Worm (Caenorhabditis elegans) whole organism, L4/young adult: ENCODE measurements around the gene C34D4.4.

Experiments used
- W03F9.2 ChIP-seq: fragments of 150-350 bp; optimal IDR thresholded peaks from 2 replicates; lab custom pipeline; 2014; ENCODE audit warnings: missing biosample characterization, missing genetic modification characterization
- dao-5 ChIP-seq: sonication (generic microtip); optimal IDR thresholded peaks from 2 replicates; lab custom pipeline; 2016; ENCODE audit warnings: missing genotype, missing genetic modification characterization, moderate library complexity, missing compliant biosample characterization
- him-1 ChIP-seq: sonication (generic microtip); optimal IDR thresholded peaks from 2 replicates; lab custom pipeline; 2016; ENCODE audit warnings: missing genotype, missing genetic modification reagents, missing genetic modification characterization, missing compliant biosample characterization

The C34D4.4 gene

DNA sequence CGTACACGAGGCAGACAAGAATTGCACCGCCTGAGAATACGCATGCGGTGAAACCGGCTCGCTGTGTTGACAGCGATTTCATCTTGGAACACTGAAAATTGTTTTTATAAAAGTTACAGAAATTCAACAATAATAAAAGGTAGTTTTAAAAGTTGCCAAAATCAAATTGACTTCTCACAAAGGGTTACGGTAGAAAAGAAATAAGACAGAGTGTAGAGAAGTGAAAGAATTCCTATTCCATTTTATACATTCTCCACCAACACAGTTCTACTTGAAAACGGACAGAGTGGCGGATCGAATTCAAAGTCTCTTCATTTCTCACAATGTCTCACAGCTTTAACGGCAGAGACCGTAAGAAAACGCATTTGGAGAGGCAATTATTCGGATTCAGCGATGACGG lies 3.2 kb downstream of the C34D4.4 start, which contains the start of gene col-113:
TSS of gene col-113 (minus strand) at position 101 of the 400 bp plus-strand sequence.
- TF ChIP-seq him-1 (tag; lab: Kevin White, UChicago) (no peak), dao-5 (tag; lab: Kevin White, UChicago) (no peak), W03F9.2 (tag; lab: Kevin White, UChicago) (no peak)

DNA sequence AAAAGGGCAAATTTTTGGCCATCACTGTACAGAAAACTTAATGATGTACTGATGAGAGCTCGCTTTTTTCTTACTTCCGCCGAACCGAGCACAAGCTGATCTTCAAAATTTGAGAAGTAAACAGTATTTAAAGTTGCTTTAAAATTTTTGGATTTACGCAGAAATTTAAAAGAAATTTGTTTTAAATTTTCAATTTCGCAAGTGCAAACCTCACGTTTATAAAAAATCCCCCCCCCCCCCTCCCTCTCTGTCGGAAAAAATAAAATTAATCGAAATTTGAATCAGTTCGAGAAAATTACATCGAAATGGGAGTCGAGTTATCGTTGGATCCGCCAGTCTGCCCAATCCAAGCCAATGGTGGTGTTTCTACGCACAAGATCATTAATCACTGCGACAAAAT lies 4.2 kb downstream of the C34D4.4 start, which contains the start of gene C34D4.3:
TSS of gene C34D4.3 (plus strand) at position 301 of the 400 bp plus-strand sequence.
- TF ChIP-seq him-1 (tag; lab: Kevin White, UChicago) (no peak), dao-5 (tag; lab: Kevin White, UChicago) (no peak), W03F9.2 (tag; lab: Kevin White, UChicago) (no peak)

DNA sequence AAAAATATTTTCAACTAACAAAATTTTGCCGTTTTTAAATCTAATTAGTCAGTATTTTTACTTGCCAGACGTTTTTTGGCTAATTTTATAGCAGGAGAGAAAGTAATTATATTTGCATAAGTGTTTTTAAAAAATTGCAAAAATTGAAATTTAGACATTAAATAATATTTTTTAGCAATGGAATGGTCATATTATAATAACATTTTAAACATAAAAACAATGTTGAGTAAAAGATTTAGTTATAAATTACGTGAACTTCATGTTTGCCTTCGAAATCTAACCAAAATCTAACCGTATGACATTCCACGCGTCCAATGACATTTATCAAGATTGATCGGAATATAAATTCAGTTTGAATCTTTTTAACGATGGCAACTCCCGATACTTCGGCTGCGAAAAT lies 5.2 kb downstream of the C34D4.4 start, which contains the start of gene C34D4.2:
TSS of gene C34D4.2 (plus strand) at position 301 of the 400 bp plus-strand sequence.
- no peak for TF ChIP-seq W03F9.2 (tag; lab: Kevin White, UChicago)
- TF ChIP-seq dao-5 (tag; lab: Kevin White, UChicago), result no peak
- TF ChIP-seq him-1 (tag; lab: Kevin White, UChicago), result no peak

DNA sequence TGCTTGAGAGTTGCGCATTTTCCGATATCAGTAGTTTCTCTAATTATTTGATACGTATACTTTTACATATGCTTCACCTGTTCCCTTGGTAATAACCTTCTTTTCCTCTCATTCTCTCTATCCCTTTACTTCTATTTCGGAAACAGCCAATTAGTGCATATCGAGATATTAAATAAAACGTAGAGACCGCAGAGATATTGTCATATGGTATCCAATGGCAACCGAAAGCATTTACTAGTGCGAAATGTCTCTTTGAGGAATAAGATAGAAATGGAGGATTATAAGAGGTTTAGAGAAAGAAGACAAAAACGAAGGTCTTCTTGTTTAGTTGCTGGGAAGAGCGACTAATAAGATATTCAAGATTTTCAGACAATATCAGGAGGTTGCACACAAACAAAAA lies 7.2 kb downstream of the C34D4.4 start, which contains the start of gene maph-9:
TSS of gene maph-9 (plus strand) at position 273 of the 400 bp plus-strand sequence.
- TF ChIP-seq him-1 (tag; lab: Kevin White, UChicago), result no peak
- no peak for TF ChIP-seq dao-5 (tag; lab: Kevin White, UChicago)
- TF ChIP-seq W03F9.2 (tag; lab: Kevin White, UChicago), result no peak

DNA sequence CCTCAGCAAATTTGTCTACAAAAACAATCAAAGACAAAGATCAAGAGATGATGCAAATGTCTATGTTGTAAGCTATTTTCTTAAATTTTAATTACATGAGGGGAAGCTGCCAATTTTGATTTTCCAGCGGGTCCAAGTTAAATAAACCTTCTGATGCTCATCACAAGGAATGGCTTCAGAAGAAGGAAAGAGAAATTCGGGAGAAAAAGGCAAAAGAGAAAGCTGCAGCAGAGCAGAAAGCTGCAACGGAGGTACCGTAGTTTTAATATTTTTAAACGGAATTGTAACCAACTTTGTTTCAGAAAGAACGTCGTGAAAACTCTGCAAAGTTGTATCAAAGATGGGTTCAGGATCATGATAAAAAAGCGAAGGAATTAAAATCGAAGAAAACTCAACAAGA lies 9.0 kb downstream of the C34D4.4 start:
- TF ChIP-seq W03F9.2 (tag; lab: Kevin White, UChicago) (no peak), dao-5 (tag; lab: Kevin White, UChicago) (no peak), him-1 (tag; lab: Kevin White, UChicago) (no peak)

DNA sequence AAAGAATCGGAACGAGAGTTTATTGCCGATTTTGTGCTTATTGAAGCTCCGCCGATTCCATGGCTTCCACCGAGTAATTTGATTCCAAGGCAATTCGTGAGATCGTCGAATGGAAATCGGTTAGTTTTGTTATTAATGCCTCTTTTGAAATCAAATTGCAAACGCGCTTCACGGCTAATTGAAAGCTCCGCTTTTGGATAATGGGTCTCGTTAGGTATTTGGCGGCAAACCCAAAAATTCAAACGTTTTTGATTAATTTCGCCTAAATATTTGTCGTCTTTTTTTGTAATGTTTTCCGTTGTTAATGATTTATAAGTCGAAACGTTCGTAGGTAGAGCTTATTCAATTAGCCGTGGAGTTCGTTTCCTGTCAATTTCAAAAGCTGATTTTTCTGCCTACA lies 10.4 kb downstream of the C34D4.4 start:
- TF ChIP-seq dao-5 (tag; lab: Kevin White, UChicago), result no peak

DNA sequence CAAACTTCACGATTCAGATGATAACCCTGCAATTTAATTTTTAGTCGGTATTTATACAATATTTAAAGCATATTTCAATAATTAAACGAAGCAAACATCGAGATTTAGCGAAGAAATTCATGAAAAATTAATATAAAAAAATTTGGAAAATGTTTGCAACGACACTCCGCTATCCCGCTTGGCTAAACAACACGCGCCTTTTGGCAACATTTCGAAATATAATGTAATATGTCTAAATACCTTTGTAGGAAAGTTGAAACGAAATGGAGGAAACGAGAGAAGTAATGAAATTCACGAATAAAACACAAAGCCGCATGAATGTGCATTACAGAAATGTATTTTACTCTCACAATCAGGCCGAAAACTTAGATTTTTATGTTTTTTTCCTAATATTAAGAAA lies 16.6 kb downstream of the C34D4.4 start, which contains the start of gene rpc-1:
TSS of gene rpc-1 (minus strand) at position 26 of the 400 bp plus-strand sequence.
- TF ChIP-seq dao-5 (tag; lab: Kevin White, UChicago), result no peak
- no peak for TF ChIP-seq him-1 (tag; lab: Kevin White, UChicago)
- no peak for TF ChIP-seq W03F9.2 (tag; lab: Kevin White, UChicago)

DNA sequence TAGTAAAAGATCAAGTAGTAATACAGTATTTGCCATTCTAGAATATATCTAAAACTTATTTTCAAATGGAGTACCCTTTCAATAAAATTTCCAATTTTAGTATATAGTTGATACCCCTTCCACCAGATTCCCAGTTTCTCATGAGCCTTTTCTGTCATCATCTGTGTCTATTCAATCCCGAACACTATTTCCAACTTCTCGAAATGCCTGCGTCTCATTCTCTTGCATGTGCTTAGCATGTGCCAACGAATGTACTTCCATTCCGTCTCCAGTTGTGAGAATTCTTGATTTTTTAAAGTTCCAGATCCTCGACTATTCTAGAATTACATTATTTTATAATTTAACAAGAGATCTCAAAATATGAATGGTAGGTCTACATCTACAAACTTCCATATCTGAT lies 17.4 kb downstream of the C34D4.4 start, which contains the start of gene C42D4.18:
TSS of gene C42D4.18 (plus strand) at position 231 of the 400 bp plus-strand sequence.
- no peak for TF ChIP-seq him-1 (tag; lab: Kevin White, UChicago)
- no peak for TF ChIP-seq dao-5 (tag; lab: Kevin White, UChicago)
- no peak for TF ChIP-seq W03F9.2 (tag; lab: Kevin White, UChicago)

DNA sequence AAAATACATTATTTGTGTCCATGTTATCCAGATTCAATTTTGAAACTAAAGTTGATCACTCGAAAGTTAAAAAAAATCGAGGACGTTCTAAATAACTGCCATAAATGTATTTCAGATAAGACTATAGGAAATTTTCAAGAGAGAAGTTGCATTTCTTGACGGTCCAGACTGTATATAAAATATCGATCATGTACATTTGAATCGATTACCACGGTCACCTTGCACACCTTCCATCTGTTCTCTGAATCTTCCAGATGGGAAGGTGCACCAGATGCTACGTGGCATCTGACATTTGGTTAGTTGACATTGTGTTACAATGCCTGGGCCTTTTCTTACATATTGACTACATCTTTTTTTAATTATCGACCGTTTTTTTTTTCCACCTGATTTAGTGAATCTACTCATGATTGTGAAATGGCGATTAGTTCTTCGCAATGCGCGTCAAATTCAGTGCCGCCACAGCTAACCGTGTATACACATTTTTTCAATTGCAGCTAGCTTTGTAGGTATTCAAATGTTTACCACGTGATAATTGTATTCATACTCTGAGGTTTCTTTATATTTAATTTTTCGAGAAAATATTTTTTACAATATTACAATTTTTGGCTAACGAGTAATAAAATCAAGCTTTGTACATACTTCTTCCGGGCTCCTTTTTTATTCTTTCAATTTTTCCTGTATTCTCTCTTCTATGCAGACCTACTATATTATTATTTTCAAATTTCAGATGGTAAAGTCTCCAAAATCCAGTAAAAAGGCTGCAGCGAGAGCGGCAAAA lies 19.0 kb downstream of the C34D4.4 start, which contains the start of gene skr-16:
TSS of gene skr-16 (plus strand) at position 728 of the 778 bp plus-strand sequence.
- TF ChIP-seq W03F9.2 (tag; lab: Kevin White, UChicago) (no peak), him-1 (tag; lab: Kevin White, UChicago) (no peak), dao-5 (tag; lab: Kevin White, UChicago) (no peak)

DNA sequence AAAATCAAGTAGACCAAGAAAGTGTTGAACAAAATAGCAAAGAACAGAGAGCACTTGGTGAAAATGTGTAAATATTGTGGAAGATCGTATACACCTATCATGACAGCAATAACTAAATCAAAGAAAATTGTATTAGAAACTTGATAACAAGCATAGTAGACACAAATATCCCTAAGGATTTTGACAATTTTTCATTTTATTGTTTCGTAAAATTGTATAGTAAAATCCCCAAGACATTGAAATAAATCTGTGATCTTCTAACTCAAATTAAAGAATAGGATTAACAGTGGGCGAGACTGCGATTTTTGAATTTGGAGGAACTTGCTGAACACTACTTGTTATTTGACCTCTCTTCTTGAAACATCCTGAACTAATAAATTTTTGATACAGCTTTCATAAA lies 22.1 kb downstream of the C34D4.4 start, which contains the start of gene str-220:
TSS of gene str-220 (minus strand) at position 101 of the 400 bp plus-strand sequence.
- TF ChIP-seq him-1 (tag; lab: Kevin White, UChicago), result no peak
- TF ChIP-seq dao-5 (tag; lab: Kevin White, UChicago), result no peak
- TF ChIP-seq W03F9.2 (tag; lab: Kevin White, UChicago), result no peak

DNA sequence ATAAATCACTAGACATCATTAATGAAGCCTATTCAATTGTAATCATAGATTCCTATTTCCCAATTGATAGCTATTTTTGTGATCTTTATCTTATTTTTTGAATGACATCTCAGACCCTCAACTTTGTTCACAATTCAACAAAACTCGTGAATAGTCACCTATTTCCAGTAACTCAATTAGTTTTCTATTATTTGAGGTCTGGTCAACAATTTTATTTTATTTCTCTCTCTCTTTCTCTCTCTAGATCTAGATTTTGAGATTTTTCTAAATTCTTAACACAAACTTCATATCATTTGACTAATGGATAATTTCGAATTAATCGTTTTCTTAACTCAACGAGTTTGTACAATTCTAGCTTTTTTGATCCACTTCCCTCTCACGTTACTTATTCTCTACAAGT lies 24.3 kb downstream of the C34D4.4 start, which contains the start of gene str-1:
TSS of gene str-1 (plus strand) at position 301 of the 400 bp plus-strand sequence.
- TF ChIP-seq him-1 (tag; lab: Kevin White, UChicago), result no peak

DNA sequence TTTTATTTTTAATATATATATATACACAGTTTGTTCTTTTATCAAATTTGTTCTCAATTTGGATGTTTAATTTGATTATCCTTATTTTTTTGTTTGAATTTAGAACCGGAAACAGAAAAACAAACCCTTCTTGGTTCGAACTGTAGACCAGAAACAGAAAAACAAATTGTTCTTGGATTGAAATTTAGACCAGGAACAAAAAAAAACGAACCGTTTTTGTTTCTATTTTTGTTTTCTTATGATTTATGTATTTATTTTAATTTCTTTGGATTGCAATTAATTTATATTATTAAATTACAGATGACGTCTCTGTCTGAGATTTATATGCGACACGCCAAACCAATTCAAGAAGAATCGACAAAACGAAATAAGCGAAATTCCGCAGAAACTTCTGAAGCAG lies 26.2 kb downstream of the C34D4.4 start, which contains the start of gene C42D4.19:
TSS of gene C42D4.19 (plus strand) at position 301 of the 400 bp plus-strand sequence.
- TF ChIP-seq dao-5 (tag; lab: Kevin White, UChicago) (no peak), W03F9.2 (tag; lab: Kevin White, UChicago) (no peak), him-1 (tag; lab: Kevin White, UChicago) (no peak)

DNA sequence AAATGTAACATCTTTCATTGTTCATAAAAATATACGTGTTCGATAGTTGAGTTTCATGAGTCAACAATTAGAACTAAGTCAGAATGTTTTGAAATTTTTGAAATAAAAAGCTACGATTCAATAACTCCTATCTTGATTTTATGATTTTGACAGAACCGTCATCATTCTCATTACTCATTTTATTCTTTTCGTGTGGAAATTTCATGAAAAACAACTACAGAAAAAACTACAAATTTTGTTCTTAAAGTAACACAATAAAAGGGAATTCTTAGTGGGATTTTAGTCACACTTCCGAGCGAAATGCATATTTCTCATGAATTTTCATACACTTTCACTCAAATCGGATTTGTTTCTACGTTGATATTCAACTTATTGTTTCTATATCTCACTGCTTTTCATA lies 27.7 kb downstream of the C34D4.4 start, which contains the start of gene str-44:
TSS of gene str-44 (plus strand) at position 301 of the 400 bp plus-strand sequence.
- TF ChIP-seq W03F9.2 (tag; lab: Kevin White, UChicago) (no peak), him-1 (tag; lab: Kevin White, UChicago) (no peak), dao-5 (tag; lab: Kevin White, UChicago) (no peak)
